Fruit fly (Drosophila melanogaster): Measurements from ENCODE around the gene srw.

Gene srw

DNA sequence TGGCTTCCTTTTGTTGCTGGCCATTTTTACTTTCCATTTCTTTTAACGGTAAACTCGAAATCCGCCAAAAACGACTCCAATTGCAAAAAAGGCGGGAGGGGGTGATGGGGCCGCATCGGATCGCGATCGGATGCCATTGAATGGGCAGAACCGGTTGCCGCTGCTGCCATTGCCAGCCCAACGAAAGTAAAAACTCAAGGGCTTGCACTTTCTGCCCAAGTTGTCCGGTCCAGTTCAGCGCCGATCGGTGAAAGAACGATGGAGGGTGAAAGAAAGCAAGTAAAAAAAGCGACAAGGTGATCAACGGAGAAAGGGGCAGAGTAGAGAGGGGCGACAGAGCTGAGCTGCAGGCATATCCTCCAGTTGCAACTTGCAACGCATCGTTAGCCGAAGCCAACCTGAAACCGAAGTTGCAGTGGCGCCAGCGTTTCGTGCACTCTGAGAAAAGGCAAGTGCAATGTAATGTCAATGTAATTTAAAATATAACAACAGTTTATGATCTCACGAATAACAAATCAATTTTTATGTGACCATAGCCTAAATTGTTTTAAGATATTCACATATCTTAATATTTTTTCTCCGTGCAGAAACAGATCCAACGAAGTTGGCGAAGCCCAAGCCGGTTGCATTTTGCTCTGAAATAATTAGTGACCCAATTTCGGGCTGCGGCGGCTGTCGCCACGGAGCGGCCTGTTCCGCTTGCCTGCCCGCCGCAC, 21.1 kb upstream of the srw start:
- TF ChIP-seq Blimp-1 (GFP tag; optimal IDR thresholded peaks at IDR 0.05) = peak; percentile 100
- peak; percentile 80 for TF ChIP-seq cyc (GFP tag; optimal IDR thresholded peaks at IDR 0.05)
- TF ChIP-seq CG6276 (GFP tag; optimal IDR thresholded peaks at IDR 0.05) = peak; percentile 92
- TF ChIP-seq salr (GFP tag; optimal IDR thresholded peaks at IDR 0.05) = peak; percentile 21 to 81
- TF ChIP-seq CG10669 (GFP tag; optimal IDR thresholded peaks at IDR 0.05) = peak; percentile 79
- peak; percentile 93 for TF ChIP-seq CG32006 (GFP tag; optimal IDR thresholded peaks at IDR 0.05)
- peak; percentile 91 for TF ChIP-seq net (GFP tag; optimal IDR thresholded peaks at IDR 0.05)
- TF ChIP-seq svp (GFP tag) = peak; percentile 93
- TF ChIP-seq CG9139 (GFP tag; optimal IDR thresholded peaks at IDR 0.05) = peak; percentile 39
- TF ChIP-seq Hr4 (GFP tag; optimal IDR thresholded peaks at IDR 0.05) = peak; percentile 92
- peak; percentile 88 for TF ChIP-seq achi (GFP tag; optimal IDR thresholded peaks at IDR 0.05)
- TF ChIP-seq dac (GFP tag; optimal IDR thresholded peaks at IDR 0.05) = peak; percentile 81
- peak; percentile 89 for TF ChIP-seq Eip75B (GFP tag; optimal IDR thresholded peaks at IDR 0.05)
- TF ChIP-seq CG11762 (GFP tag; optimal IDR thresholded peaks at IDR 0.05; ENCODE audit: insufficient read depth) = peak; percentile 76
- TF ChIP-seq CG15336 (GFP tag; IDR thresholded peaks at IDR 0.05) = peak; percentile 98
- TF ChIP-seq Lpt (GFP tag; optimal IDR thresholded peaks at IDR 0.05) = peak; percentile 92
- peak; percentile 87 for TF ChIP-seq topi (GFP tag; optimal IDR thresholded peaks at IDR 0.05)
- peak; percentile 85 for TF ChIP-seq acj6 (GFP tag; optimal IDR thresholded peaks at IDR 0.05)
- no peak for TF ChIP-seq fd85E (GFP tag; optimal IDR thresholded peaks at IDR 0.05)
- peak; percentile 92 for TF ChIP-seq CG6854 (GFP tag; optimal IDR thresholded peaks at IDR 0.05)
- peak; percentile 96 for TF ChIP-seq eg (GFP tag; IDR thresholded peaks at IDR 0.05)
- peak; percentile 86 for TF ChIP-seq CG6792 (GFP tag; optimal IDR thresholded peaks at IDR 0.05)
- TF ChIP-seq Eip93F (GFP tag; optimal IDR thresholded peaks at IDR 0.05) = peak; percentile 58
- peak; percentile 97 for TF ChIP-seq Eip78C (GFP tag)
- TF ChIP-seq ss (GFP tag; optimal IDR thresholded peaks at IDR 0.05) = peak; percentile 53 to 80
- peak; percentile 88 for TF ChIP-seq lz (GFP tag; optimal IDR thresholded peaks at IDR 0.05)
- peak; percentile 50 for TF ChIP-seq CG6808 (GFP tag; optimal IDR thresholded peaks at IDR 0.05)
- TF ChIP-seq Sox102F (GFP tag; optimal IDR thresholded peaks at IDR 0.05) = peak; percentile 81
- TF ChIP-seq CG34406 (GFP tag; optimal IDR thresholded peaks at IDR 0.05) = peak; percentile 83
- peak; percentile 89 for TF ChIP-seq Hr39 (GFP tag; optimal IDR thresholded peaks at IDR 0.05)
- TF ChIP-seq Met (GFP tag; optimal IDR thresholded peaks at IDR 0.05) = peak; percentile 91
- TF ChIP-seq Ets96B (tag; optimal IDR thresholded peaks at IDR 0.05) = peak; percentile 74
- peak; percentile 47 for TF ChIP-seq Sox15 (GFP tag; optimal IDR thresholded peaks at IDR 0.05)
- peak; percentile 82 for TF ChIP-seq CG11294 (GFP tag; IDR thresholded peaks at IDR 0.05)
- TF ChIP-seq vri (GFP tag; optimal IDR thresholded peaks at IDR 0.05) = peak; percentile 63
- peak; percentile 73 for TF ChIP-seq dsx (GFP tag; optimal IDR thresholded peaks at IDR 0.05; ENCODE audit: poor library complexity, severe bottlenecking)
- peak; percentile 88 for TF ChIP-seq OdsH (GFP tag; optimal IDR thresholded peaks at IDR 0.05)
- peak; percentile 69 for TF ChIP-seq spab (GFP tag; optimal IDR thresholded peaks at IDR 0.05)
- TF ChIP-seq pdm3 (GFP tag; optimal IDR thresholded peaks at IDR 0.05) = peak; percentile 90
- TF ChIP-seq CG16779 (tag; optimal IDR thresholded peaks at IDR 0.05) = peak; percentile 73
- TF ChIP-seq CG3032 (tag; optimal IDR thresholded peaks at IDR 0.05) = peak; percentile 64
- peak; percentile 59 for TF ChIP-seq fd59A (GFP tag; optimal IDR thresholded peaks at IDR 0.05)
- peak; percentile 96 for TF ChIP-seq CG6163 (GFP tag; IDR thresholded peaks at IDR 0.05)
- TF ChIP-seq CG8119 (GFP tag; IDR thresholded peaks at IDR 0.05) = peak; percentile 97
- TF ChIP-seq Hr38 (GFP tag; optimal IDR thresholded peaks at IDR 0.05) = peak; percentile 48
- peak; percentile 92 for TF ChIP-seq CG3919 (GFP tag; optimal IDR thresholded peaks at IDR 0.05)
- peak; percentile 79 for TF ChIP-seq CG7368 (GFP tag; optimal IDR thresholded peaks at IDR 0.05)
- TF ChIP-seq CG31627 (GFP tag; optimal IDR thresholded peaks at IDR 0.05) = peak; percentile 87
- peak; percentile 82 for TF ChIP-seq CG4318 (GFP tag; optimal IDR thresholded peaks at IDR 0.05)
- TF ChIP-seq CG10631 (GFP tag; optimal IDR thresholded peaks at IDR 0.05) = peak; percentile 84
- TF ChIP-seq CG8632 (GFP tag; optimal IDR thresholded peaks at IDR 0.05) = peak; percentile 84
